Worm (Caenorhabditis elegans): ENCODE results near the gene clec-229.

Gene clec-229

DNA sequence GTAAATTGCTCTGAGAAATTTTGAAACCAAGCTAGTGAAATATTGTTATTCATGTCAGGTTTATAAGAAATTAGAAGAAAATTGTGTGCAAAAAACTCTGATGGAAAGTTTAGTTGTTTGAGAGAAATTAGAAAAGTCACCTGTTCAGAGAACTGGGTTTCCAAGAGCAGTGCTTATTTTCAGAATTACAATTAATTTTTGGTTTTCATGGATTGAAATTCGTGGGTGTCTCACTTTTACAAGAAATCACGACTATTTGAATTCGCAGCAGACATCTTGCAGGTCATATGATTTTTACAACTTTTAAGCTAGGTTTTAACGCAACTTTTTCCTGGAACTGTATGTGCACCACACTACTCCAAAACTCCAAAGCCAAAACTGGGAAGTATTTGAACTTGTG, 32.3 kb downstream of the clec-229 start, which contains the start of gene srz-10:
Gene srz-10, minus strand, starts transcription at position 88 of the 400 bp plus-strand sequence.
- TF ChIP-seq T22C8.4 (GFP tag; IDR thresholded peaks at IDR 0.05) (no peak), cog-1 (tag; optimal IDR thresholded peaks at IDR 0.05) (no peak), ztf-29 (GFP tag; IDR thresholded peaks at IDR 0.05) (no peak), ref-1 (GFP tag; conservative IDR thresholded peaks at IDR 0.05) (no peak), tab-1 (GFP tag; IDR thresholded peaks at IDR 0.05) (no peak)

DNA sequence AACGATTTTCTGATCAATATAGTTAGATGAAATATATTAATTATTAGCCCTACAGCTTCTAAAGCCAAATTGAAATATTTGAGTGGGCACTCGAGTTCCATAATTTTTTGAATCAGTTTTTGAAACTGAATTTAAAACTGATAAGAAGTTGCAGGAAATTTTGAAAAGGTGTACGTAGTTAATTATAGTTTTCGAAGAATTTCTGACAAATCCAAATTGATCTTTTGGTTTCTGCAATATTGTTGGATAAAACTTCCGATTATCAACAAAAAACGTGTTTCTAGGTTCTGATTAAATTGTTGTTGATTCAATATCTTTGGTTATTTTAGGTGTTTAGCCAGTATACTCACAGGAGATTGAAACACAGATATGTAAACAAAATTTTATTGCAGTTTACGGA, 34.6 kb downstream of the clec-229 start, which contains the start of gene T26H8.4:
Gene T26H8.4, minus strand, starts transcription at position 101 of the 400 bp plus-strand sequence.
- TF ChIP-seq ztf-29 (GFP tag; IDR thresholded peaks at IDR 0.05) (no peak), cog-1 (tag; optimal IDR thresholded peaks at IDR 0.05) (no peak), klf-2 (GFP tag; conservative IDR thresholded peaks at IDR 0.05) (no peak), flt-1 (GFP tag; IDR thresholded peaks at IDR 0.05) (no peak), ref-1 (GFP tag; conservative IDR thresholded peaks at IDR 0.05) (no peak), med-1 (GFP tag; optimal IDR thresholded peaks at IDR 0.05; ENCODE audit: insufficient read depth) (no peak), ztf-23 (GFP tag; IDR thresholded peaks at IDR 0.05) (no peak), T22C8.4 (GFP tag; IDR thresholded peaks at IDR 0.05) (no peak), tab-1 (GFP tag; IDR thresholded peaks at IDR 0.05) (no peak)

DNA sequence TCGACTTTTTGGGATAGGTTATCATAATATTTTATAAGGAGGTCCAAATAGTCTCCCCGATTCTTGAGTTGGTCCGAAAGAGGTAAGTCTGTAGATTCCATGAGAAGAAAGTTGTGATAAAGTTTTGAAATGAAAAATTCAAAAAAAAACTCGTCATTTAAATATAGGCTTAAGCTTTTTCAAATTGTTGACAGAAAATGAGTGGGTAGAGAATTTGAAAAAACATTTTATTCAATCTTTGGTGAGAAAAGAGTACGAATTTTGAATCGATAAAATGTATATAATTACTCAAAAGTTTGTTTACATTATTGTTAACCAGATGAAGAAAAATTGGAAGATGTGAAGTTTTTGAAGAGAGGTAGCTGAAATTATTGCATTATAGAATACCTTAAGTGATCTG, 35.8 kb downstream of the clec-229 start, which contains the start of gene T26H8.5:
Gene T26H8.5, minus strand, starts transcription at position 101 of the 400 bp plus-strand sequence.
- TF ChIP-seq ztf-29 (GFP tag; IDR thresholded peaks at IDR 0.05) (no peak), cog-1 (tag; optimal IDR thresholded peaks at IDR 0.05) (no peak), tab-1 (GFP tag; IDR thresholded peaks at IDR 0.05) (no peak), klf-2 (GFP tag; conservative IDR thresholded peaks at IDR 0.05) (no peak), flt-1 (GFP tag; IDR thresholded peaks at IDR 0.05) (no peak), ztf-23 (GFP tag; IDR thresholded peaks at IDR 0.05) (no peak), med-1 (GFP tag; optimal IDR thresholded peaks at IDR 0.05; ENCODE audit: insufficient read depth) (no peak), ref-1 (GFP tag; conservative IDR thresholded peaks at IDR 0.05) (no peak), T22C8.4 (GFP tag; IDR thresholded peaks at IDR 0.05) (no peak)

DNA sequence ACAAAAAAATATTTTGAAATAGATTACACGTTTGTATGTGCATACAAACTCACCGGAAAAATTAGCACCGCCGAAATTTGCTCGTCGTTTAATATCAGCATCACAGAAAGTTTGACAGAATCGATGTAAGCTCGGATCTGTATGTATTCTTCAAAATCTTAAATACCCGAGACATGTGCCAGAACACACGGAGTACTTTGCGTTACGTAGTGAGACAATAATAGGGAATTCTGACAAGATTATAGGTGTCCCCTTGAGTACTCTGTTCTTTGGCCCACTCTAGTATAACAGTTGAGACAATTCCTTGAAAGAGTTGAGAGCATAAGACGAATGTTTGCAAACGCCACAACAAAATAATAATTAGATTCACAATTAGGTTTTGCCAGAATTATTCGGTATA, 37.7 kb downstream of the clec-229 start, which contains the start of gene srx-48:
Gene srx-48, minus strand, starts transcription at position 101 of the 400 bp plus-strand sequence.
- no peak for TF ChIP-seq med-1 (GFP tag; optimal IDR thresholded peaks at IDR 0.05; ENCODE audit: insufficient read depth)
- no peak for TF ChIP-seq flt-1 (GFP tag; IDR thresholded peaks at IDR 0.05)
- TF ChIP-seq ref-1 (GFP tag; conservative IDR thresholded peaks at IDR 0.05): no peak
- no peak for TF ChIP-seq klf-2 (GFP tag; conservative IDR thresholded peaks at IDR 0.05)
- no peak for TF ChIP-seq ztf-23 (GFP tag; IDR thresholded peaks at IDR 0.05)
- no peak for TF ChIP-seq T22C8.4 (GFP tag; IDR thresholded peaks at IDR 0.05)
- no peak for TF ChIP-seq ztf-29 (GFP tag; IDR thresholded peaks at IDR 0.05)
- TF ChIP-seq tab-1 (GFP tag; IDR thresholded peaks at IDR 0.05): no peak
- no peak for TF ChIP-seq cog-1 (tag; optimal IDR thresholded peaks at IDR 0.05)

DNA sequence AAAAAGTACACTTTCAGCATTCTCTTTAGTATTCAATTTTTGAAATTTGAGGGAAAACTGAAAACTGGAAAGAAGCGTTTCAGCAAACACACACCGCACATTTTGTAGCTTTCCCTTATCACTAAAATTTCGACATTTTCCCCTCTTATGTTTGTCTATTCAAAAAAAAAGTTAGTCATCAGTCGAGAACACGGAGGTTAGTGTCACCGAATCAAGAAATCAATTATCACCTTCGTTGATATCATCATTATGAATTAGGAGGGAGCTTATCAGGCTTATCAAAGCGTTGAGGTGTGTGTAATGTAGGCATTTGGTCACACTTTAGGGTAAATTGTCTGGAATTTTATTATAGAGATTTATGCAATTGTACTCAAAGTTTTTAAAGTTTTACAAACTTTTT, 42.7 kb downstream of the clec-229 start, which contains the start of gene cpr-3:
Gene cpr-3, minus strand, starts transcription at position 104 of the 400 bp plus-strand sequence.
- TF ChIP-seq med-1 (GFP tag; optimal IDR thresholded peaks at IDR 0.05; ENCODE audit: insufficient read depth) (no peak), tab-1 (GFP tag; IDR thresholded peaks at IDR 0.05) (no peak), klf-2 (GFP tag; conservative IDR thresholded peaks at IDR 0.05) (no peak), T22C8.4 (GFP tag; IDR thresholded peaks at IDR 0.05) (no peak), flt-1 (GFP tag; IDR thresholded peaks at IDR 0.05) (no peak), ztf-23 (GFP tag; IDR thresholded peaks at IDR 0.05) (no peak), ztf-29 (GFP tag; IDR thresholded peaks at IDR 0.05) (no peak), cog-1 (tag; optimal IDR thresholded peaks at IDR 0.05) (no peak), ref-1 (GFP tag; conservative IDR thresholded peaks at IDR 0.05) (no peak)

DNA sequence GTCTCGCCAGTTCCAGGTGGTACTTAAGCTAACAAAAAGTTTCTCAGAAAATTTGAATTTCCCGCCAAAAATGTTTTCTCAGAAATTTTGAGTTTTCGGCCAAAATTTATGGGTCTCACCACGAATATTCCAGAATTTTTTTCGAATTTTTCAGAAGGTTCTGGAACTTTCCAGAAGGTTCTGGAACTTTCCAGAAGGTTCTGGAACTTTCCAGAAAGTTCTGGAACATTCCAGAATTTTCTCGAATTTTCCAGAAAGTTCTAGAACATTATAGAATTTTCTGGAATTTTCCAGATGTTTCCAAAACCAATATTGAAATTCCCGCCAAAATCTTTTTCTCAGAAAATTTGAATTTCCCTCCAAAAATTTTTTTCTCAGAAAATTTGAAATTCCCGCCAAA, 45.9 kb downstream of the clec-229 start:
- TF ChIP-seq flt-1 (GFP tag; IDR thresholded peaks at IDR 0.05): peak; percentile 91; the same call in 1 of the 2 replicates

DNA sequence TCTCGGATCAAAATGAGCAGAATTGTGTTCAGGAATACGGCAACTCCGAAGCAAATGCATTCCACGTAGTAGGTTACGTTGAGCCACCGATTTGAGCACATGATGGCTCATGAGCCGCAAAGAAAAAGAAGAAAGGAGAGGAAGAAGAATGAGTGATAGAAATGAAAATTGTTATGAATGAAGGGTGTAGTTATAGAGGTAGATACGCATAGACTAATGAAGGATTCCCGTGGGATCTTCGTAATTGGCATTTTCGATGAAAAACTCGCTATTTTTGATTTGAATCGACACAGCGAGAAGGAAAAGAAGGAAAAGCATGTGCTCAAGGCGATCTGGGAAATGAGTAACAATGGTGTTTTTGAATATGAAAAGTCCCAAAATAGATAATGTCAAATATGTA, 47.4 kb downstream of the clec-229 start, which contains the start of gene str-96:
Gene str-96, minus strand, starts transcription at position 101 of the 400 bp plus-strand sequence.
- TF ChIP-seq ref-1 (GFP tag; conservative IDR thresholded peaks at IDR 0.05) (no peak), ztf-29 (GFP tag; IDR thresholded peaks at IDR 0.05) (no peak)

DNA sequence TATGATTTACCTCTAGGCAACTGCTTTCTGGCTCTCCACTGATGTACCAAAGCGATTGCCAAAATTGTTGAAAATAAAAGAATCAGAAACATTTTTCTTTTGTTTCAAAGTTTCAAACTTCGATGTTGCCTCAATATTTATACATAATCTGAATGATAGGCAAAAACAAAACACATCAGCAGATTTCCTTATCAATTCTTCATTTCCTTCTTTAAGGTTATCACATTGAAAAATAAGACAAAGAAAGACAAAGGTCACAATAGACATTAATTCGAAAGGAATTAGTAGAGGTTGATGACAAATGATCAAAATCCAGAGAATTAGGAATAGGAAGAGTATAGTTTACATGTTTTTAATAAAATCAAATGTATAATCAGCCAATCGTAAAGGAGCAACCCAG, 50.3 kb downstream of the clec-229 start, which contains the start of gene cyp-34A2:
Gene cyp-34A2, minus strand, starts transcription at position 101 of the 400 bp plus-strand sequence.
- no peak for TF ChIP-seq ztf-29 (GFP tag; IDR thresholded peaks at IDR 0.05)
- TF ChIP-seq ztf-23 (GFP tag; IDR thresholded peaks at IDR 0.05): no peak
- no peak for TF ChIP-seq med-1 (GFP tag; optimal IDR thresholded peaks at IDR 0.05; ENCODE audit: insufficient read depth)
- no peak for TF ChIP-seq cog-1 (tag; optimal IDR thresholded peaks at IDR 0.05)
- no peak for TF ChIP-seq ref-1 (GFP tag; conservative IDR thresholded peaks at IDR 0.05)
- no peak for TF ChIP-seq T22C8.4 (GFP tag; IDR thresholded peaks at IDR 0.05)
- TF ChIP-seq klf-2 (GFP tag; conservative IDR thresholded peaks at IDR 0.05): no peak
- no peak for TF ChIP-seq tab-1 (GFP tag; IDR thresholded peaks at IDR 0.05)
- no peak for TF ChIP-seq flt-1 (GFP tag; IDR thresholded peaks at IDR 0.05)
